Worm (Caenorhabditis elegans): Measurements from ENCODE around the gene dct-18.

dct-18 gene

DNA sequence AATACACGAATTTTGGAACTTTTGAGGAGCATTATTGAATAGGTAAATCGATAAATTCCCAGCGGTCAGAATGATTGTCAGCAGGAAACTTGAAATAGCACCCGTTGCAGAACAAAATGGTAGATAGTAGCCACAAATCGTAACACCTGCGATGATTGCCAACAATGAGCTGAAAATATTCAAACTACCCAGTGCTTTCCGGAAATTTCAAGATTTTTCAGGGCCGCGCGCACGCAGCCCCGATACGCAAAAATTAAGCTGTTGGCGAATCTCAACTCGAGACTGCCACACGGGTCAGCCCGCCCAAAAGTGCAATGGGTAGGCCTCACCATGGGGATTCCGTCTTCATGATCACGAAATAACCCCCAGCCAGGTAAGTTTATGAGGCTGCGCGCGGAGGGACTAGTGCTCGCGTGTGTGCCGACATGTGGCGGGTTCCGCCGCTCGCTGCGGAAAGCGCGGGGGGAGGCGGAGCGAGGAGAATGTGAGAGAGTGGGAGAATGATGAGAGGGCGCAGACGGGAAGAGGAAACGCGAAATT is 13.0 kb downstream of the dct-18 start:
- TF ChIP-seq fos-1 (tag; optimal IDR thresholded peaks at IDR 0.05) (peak; percentile 92), aha-1 (tag; optimal IDR thresholded peaks at IDR 0.05) (peak; percentile 25), lin-35 (GFP tag; optimal IDR thresholded peaks at IDR 0.05) (peak; percentile 69 to 89), swsn-7 (tag; optimal IDR thresholded peaks at IDR 0.05) (peak; percentile 98), lir-3 (tag; optimal IDR thresholded peaks at IDR 0.05; ENCODE audit: poor library complexity) (peak; percentile 72), dpl-1 (GFP tag; optimal IDR thresholded peaks at IDR 0.05) (peak; percentile 57 to 71 (median 69)), egl-27 (tag; optimal IDR thresholded peaks at IDR 0.05) (peak; percentile 12 to 74), ceh-8 (GFP tag; optimal IDR thresholded peaks at IDR 0.05) (peak; percentile 95), sox-4 (tag; optimal IDR thresholded peaks at IDR 0.05) (peak; percentile 81), lin-39 (tag; optimal IDR thresholded peaks at IDR 0.05) (peak; percentile 91), nhr-77 (tag; optimal IDR thresholded peaks at IDR 0.05) (peak; percentile 92), tbx-2 (tag; optimal IDR thresholded peaks at IDR 0.05) (peak; percentile 94), ces-1 (GFP tag; optimal IDR thresholded peaks at IDR 0.05) (no peak), nhr-11 (tag; optimal IDR thresholded peaks at IDR 0.05) (peak; percentile 70), vab-15 (tag; optimal IDR thresholded peaks at IDR 0.05) (no peak), ceh-90 (tag; optimal IDR thresholded peaks at IDR 0.05) (peak; percentile 64), lin-13 (GFP tag; optimal IDR thresholded peaks at IDR 0.05) (peak; percentile 86), lin-14 (GFP tag; optimal IDR thresholded peaks at IDR 0.05) (peak; percentile 95), nhr-20 (tag; optimal IDR thresholded peaks at IDR 0.05) (peak; percentile 97), fkh-8 (tag; optimal IDR thresholded peaks at IDR 0.05) (peak; percentile 95), unc-130 (tag; optimal IDR thresholded peaks at IDR 0.05) (peak; percentile 88), skn-1 (tag; optimal IDR thresholded peaks at IDR 0.05) (peak; percentile 76), hlh-4 (tag; optimal IDR thresholded peaks at IDR 0.05) (peak; percentile 49), nhr-71 (tag; optimal IDR thresholded peaks at IDR 0.05) (peak; percentile 98), elt-2 (tag; optimal IDR thresholded peaks at IDR 0.05) (peak; percentile 96), sup-37 (GFP tag; optimal IDR thresholded peaks at IDR 0.05) (peak; percentile 97), C16A3.4 (tag; optimal IDR thresholded peaks at IDR 0.05) (peak; percentile 63), ama-1 (optimal IDR thresholded peaks at IDR 0.05) (peak; percentile 100), nhr-90 (tag; optimal IDR thresholded peaks at IDR 0.05; ENCODE audit: poor library complexity) (peak; percentile 99), pag-3 (tag; optimal IDR thresholded peaks at IDR 0.05; ENCODE audit: borderline replicate concordance, insufficient read depth) (no peak), grh-1 (GFP tag; IDR thresholded peaks at IDR 0.05) (peak; percentile 97), fkh-4 (tag; optimal IDR thresholded peaks at IDR 0.05; ENCODE audit: borderline replicate concordance) (peak; percentile 44), snu-23 (GFP tag; optimal IDR thresholded peaks at IDR 0.05) (peak; percentile 97), F16B12.6 (tag; optimal IDR thresholded peaks at IDR 0.05) (peak; percentile 39), lin-15B (tag; optimal IDR thresholded peaks at IDR 0.05) (peak; percentile 35), mdl-1 (tag; optimal IDR thresholded peaks at IDR 0.05) (peak in 1 of 2 experiments; percentile 78), C04F5.9 (tag; optimal IDR thresholded peaks at IDR 0.05) (peak; percentile 89), ceh-88 (GFP tag; IDR thresholded peaks at IDR 0.05) (peak; percentile 89), egl-13 (tag; optimal IDR thresholded peaks at IDR 0.05) (peak; percentile 96), lsy-2 (tag; optimal IDR thresholded peaks at IDR 0.05) (peak; percentile 79 to 85), nhr-76 (tag; optimal IDR thresholded peaks at IDR 0.05) (peak; percentile 42), unc-86 (tag; optimal IDR thresholded peaks at IDR 0.05) (peak; percentile 91), efl-1 (optimal IDR thresholded peaks at IDR 0.05) (peak; percentile 81 to 86), efl-1 (GFP tag; optimal IDR thresholded peaks at IDR 0.05 in 1 of 2) (peak; percentile 67 to 98), efl-3 (GFP tag; optimal IDR thresholded peaks at IDR 0.05) (peak; percentile 87), fkh-10 (GFP tag; optimal IDR thresholded peaks at IDR 0.05) (peak; percentile 70), hpl-2 (GFP tag; optimal IDR thresholded peaks at IDR 0.05) (peak; percentile 91), tlp-1 (tag; optimal IDR thresholded peaks at IDR 0.05) (no peak), mab-9 (GFP tag; IDR thresholded peaks at IDR 0.05) (peak; percentile 80; the same call in 1 of the 2 replicates), zag-1 (tag; optimal IDR thresholded peaks at IDR 0.05) (no peak), pax-3 (tag; optimal IDR thresholded peaks at IDR 0.05) (peak; percentile 93), nhr-19 (GFP tag; conservative IDR thresholded peaks at IDR 0.05) (peak; percentile 98)

Data from whole organism, L1 larva.